Fruit fly (Drosophila melanogaster) whole organism: ENCODE measurements around the gene Unc-76.

ENCODE experiments used
- CG8478 ChIP-seq: fragments of >200 bp; optimal IDR thresholded peaks from 2 replicates; lab custom pipeline; 2018; ENCODE audit warnings: inconsistent platforms
- EcR ChIP-seq, 2 experiments: fragments of >200 bp; optimal IDR thresholded peaks; 2 replicates each; lab custom pipeline; 2017; ENCODE audit warnings: missing biosample characterization in 2 of 2, missing genetic modification characterization in 2 of 2, missing genetic modification reagents in 2 of 2
- pan ChIP-seq: fragments of >200 bp; optimal IDR thresholded peaks from 2 replicates; lab custom pipeline; 2017
- psq ChIP-seq: fragments of >200 bp; optimal IDR thresholded peaks from 2 replicates; lab custom pipeline; 2017
- usp ChIP-seq: fragments of >200 bp; optimal IDR thresholded peaks from 2 replicates; lab custom pipeline; 2017; ENCODE audit warnings: missing biosample characterization, missing genetic modification characterization, mixed read lengths

- TF ChIP-seq psq (lab: Kevin White, UChicago) (no peak), usp (GFP tag; lab: Kevin White, UChicago) (no peak), EcR (GFP tag; optimal IDR thresholded peaks at IDR 0.05; lab: Kevin White, UChicago) (no peak), CG8478 (lab: Kevin White, UChicago) (no peak), pan (no peak)
These were observed 62.5 kb downstream of the Unc-76 start for dm6 chrX:2142935-2143312.
